Worm (Caenorhabditis elegans): ENCODE data around the gene Y111B2A.21.

Y111B2A.21 gene

DNA sequence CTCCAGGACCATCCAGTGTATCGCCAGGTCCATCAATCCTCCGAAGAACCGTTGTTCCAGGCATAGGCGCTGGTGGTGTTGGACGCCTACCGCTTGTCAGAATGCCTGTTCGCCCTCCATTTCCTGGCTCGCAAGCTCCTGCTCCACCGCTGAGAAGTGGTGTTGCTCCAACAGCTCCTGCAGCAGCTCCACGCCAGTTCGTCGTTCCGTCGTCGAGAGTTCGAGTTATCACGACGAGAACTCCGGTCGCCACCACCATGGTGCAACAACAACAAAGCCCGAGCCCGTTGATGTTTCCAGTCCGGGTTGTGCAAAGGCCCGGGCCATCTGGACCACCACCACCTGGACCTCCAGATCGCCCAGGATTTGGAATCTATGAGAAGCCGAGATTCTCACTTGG lies 18.1 kb upstream of the Y111B2A.21 start:
- no peak for TF ChIP-seq rcor-1 (GFP tag; IDR thresholded peaks at IDR 0.05)
- no peak for TF ChIP-seq athp-1 (tag; optimal IDR thresholded peaks at IDR 0.05)
- TF ChIP-seq cebp-2 (GFP tag; IDR thresholded peaks at IDR 0.05): no peak
- peak; percentile 81 for TF ChIP-seq zfh-2 (GFP tag; conservative IDR thresholded peaks at IDR 0.05)
- peak; percentile 54; the same call in 1 of the 2 replicates for TF ChIP-seq egrh-3 (GFP tag; IDR thresholded peaks at IDR 0.05)
- TF ChIP-seq lin-26 (GFP tag; IDR thresholded peaks at IDR 0.05): peak; percentile 35; the same call in 1 of the 2 replicates

ce11 chrIII:12738935-12739334 lies 7.3 kb upstream of the Y111B2A.21 start:
- no peak for TF ChIP-seq tbp1 (GFP tag; optimal IDR thresholded peaks at IDR 0.05)
- TF ChIP-seq repo-1 (tag; optimal IDR thresholded peaks at IDR 0.05): no peak
- TF ChIP-seq ztf-18 (tag; optimal IDR thresholded peaks at IDR 0.05): no peak
- TF ChIP-seq F23B12.7 (tag; optimal IDR thresholded peaks at IDR 0.05; ENCODE audit: insufficient read depth): no peak
- no peak for TF ChIP-seq ZK185.1 (tag; optimal IDR thresholded peaks at IDR 0.05; ENCODE audit: poor library complexity, severe bottlenecking)
- no peak for TF ChIP-seq die-1 (tag; optimal IDR thresholded peaks at IDR 0.05)
- TF ChIP-seq snpc-1.1 (tag; optimal IDR thresholded peaks at IDR 0.05; ENCODE audit: insufficient read depth): no peak

ce11 chrIII:12740313-12740712 lies 5.9 kb upstream of the Y111B2A.21 start:
- TF ChIP-seq mel-28 (tag; optimal IDR thresholded peaks at IDR 0.05; ENCODE audit: borderline replicate concordance) (no peak), pbrm-1 (GFP tag; IDR thresholded peaks at IDR 0.05) (no peak), nhr-80 (tag; optimal IDR thresholded peaks at IDR 0.05) (no peak), snpc-1.3 (tag; optimal IDR thresholded peaks at IDR 0.05; ENCODE audit: insufficient read depth) (no peak), lsl-1 (GFP tag; optimal IDR thresholded peaks at IDR 0.05) (no peak), F23B12.7 (tag; optimal IDR thresholded peaks at IDR 0.05; ENCODE audit: insufficient read depth) (no peak), pha-4 (tag; optimal IDR thresholded peaks at IDR 0.05) (no peak), efl-1 (GFP tag; optimal IDR thresholded peaks at IDR 0.05) (no peak)

DNA sequence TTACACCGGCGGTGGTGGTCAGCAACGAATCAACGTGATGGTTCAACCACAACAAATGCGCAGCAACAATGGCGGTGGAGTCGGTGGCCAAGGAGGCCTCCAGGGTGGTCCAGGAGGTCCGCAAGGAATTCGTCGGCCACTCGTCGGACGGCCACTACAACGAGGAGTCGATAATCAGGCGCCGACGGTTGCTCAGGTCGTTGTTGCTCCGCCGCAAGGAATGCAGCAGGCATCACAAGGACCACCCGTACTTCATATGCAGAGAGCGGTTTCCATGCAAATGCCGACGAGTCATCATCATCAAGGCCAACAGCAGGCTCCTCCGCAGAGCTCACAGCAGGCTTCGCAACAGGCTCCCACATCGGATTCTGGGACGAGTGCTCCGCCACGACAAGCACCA lies 2.7 kb upstream of the Y111B2A.21 start:
- TF ChIP-seq D2030.7 (GFP tag; IDR thresholded peaks at IDR 0.05) (peak; percentile 22; the same call in 1 of the 2 replicates), B0019.2 (GFP tag; conservative IDR thresholded peaks at IDR 0.05) (0 out of 2 replicates have a peak, but pooled peaks have one; percentile 31), chd-7 (tag; optimal IDR thresholded peaks at IDR 0.05) (no peak), zfh-2 (GFP tag; conservative IDR thresholded peaks at IDR 0.05) (peak; percentile 87), him-1 (tag; optimal IDR thresholded peaks at IDR 0.05) (no peak), lir-1 (GFP tag; conservative IDR thresholded peaks at IDR 0.05) (no peak), cebp-1 (GFP tag; IDR thresholded peaks at IDR 0.05) (no peak), cebp-1 (tag; optimal IDR thresholded peaks at IDR 0.05) (no peak), egrh-3 (GFP tag; IDR thresholded peaks at IDR 0.05) (peak; percentile 50; the same call in 1 of the 2 replicates), C17E4.6 (GFP tag; IDR thresholded peaks at IDR 0.05) (no peak)

ce11 chrIII:12750831-12751230 lies 4.6 kb downstream of the Y111B2A.21 start, which contains the start of the genes irld-60 and irld-20:
Gene irld-60 (minus strand): TSS chrIII:12750931.
Gene irld-20 (plus strand): TSS chrIII:12751109.
- no peak for TF ChIP-seq Y79H2A.3 (GFP tag; conservative IDR thresholded peaks at IDR 0.05)
- TF ChIP-seq madf-3 (GFP tag; IDR thresholded peaks at IDR 0.05): no peak
- no peak for TF ChIP-seq zfh-2 (GFP tag; conservative IDR thresholded peaks at IDR 0.05)
- no peak for TF ChIP-seq B0336.3 (GFP tag; IDR thresholded peaks at IDR 0.05)
- TF ChIP-seq efl-1 (GFP tag; optimal IDR thresholded peaks at IDR 0.05): no peak

Measured in whole organism, young adult.